Fruit fly (Drosophila melanogaster) whole organism, embryonic: ENCODE measurements around the gene car.

Experiments used
- ATbp ChIP-seq: fragments of 200-800 bp; sonication (Bioruptor generic); optimal IDR thresholded peaks from 2 replicates; lab custom pipeline; 2017; ENCODE audit warnings: missing biosample characterization, mild to moderate bottlenecking, missing genetic modification characterization, missing genetic modification reagents
- Abd-B ChIP-seq: fragments of 200-800 bp; sonication (Bioruptor generic); optimal IDR thresholded peaks from 2 replicates; lab custom pipeline; 2018; ENCODE audit warnings: missing biosample characterization, mild to moderate bottlenecking, missing genetic modification characterization, moderate library complexity
- Aef1 ChIP-seq: fragments of 200-800 bp; sonication (Bioruptor generic); IDR thresholded peaks from 3 replicates; pipeline ENCODE4 v1.3.6; 2022; ENCODE audit warnings: missing biosample characterization, missing genetic modification characterization
- Asciz ChIP-seq: fragments of 200-800 bp; sonication (Bioruptor generic); optimal IDR thresholded peaks from 2 replicates; lab custom pipeline; 2017; ENCODE audit warnings: missing biosample characterization, mild to moderate bottlenecking, missing genetic modification characterization, missing genetic modification reagents
- C15 ChIP-seq: fragments of 200-800 bp; sonication (Bioruptor generic); IDR thresholded peaks from 3 replicates; pipeline ENCODE4 v1.3.6; 2022; ENCODE audit warnings: missing biosample characterization, missing genetic modification characterization
- CG10543 ChIP-seq: fragments of 200-800 bp; sonication (Bioruptor generic); optimal IDR thresholded peaks from 3 replicates; lab custom pipeline; 2017; ENCODE audit warnings: missing biosample characterization, mild to moderate bottlenecking, missing genetic modification characterization, moderate library complexity
- CG12236 ChIP-seq: fragments of 200-800 bp; sonication (Bioruptor generic); optimal IDR thresholded peaks from 2 replicates; lab custom pipeline; 2016; ENCODE audit warnings: missing biosample characterization, missing genetic modification characterization
- CG1233 ChIP-seq: fragments of 200-800 bp; sonication (Bioruptor generic); optimal IDR thresholded peaks from 4 replicates; lab custom pipeline; 2018; ENCODE audit warnings: missing biosample characterization, mild to moderate bottlenecking, missing genetic modification characterization
- CG12769 ChIP-seq: fragments of 200-800 bp; sonication (Bioruptor generic); optimal IDR thresholded peaks from 2 replicates; lab custom pipeline; 2019; ENCODE audit warnings: missing biosample characterization, mild to moderate bottlenecking, missing genetic modification characterization, moderate library complexity
- CG13287 ChIP-seq: fragments of 200-800 bp; sonication (Bioruptor generic); IDR thresholded peaks from 2 replicates; pipeline ENCODE4 v1.3.6; 2022; ENCODE audit warnings: missing biosample characterization, missing genetic modification characterization; ENCODE audit not compliant: partially characterized antibody
- CG17359 ChIP-seq: fragments of 200-800 bp; sonication (Bioruptor generic); optimal IDR thresholded peaks from 3 replicates; lab custom pipeline; 2018; ENCODE audit warnings: missing biosample characterization, mild to moderate bottlenecking, missing genetic modification characterization, moderate library complexity
- CG30020 ChIP-seq: fragments of 200-800 bp; optimal IDR thresholded peaks from 2 replicates; lab custom pipeline; 2019; ENCODE audit warnings: missing biosample characterization, mild to moderate bottlenecking, missing genetic modification characterization, moderate library complexity
- CG31224 ChIP-seq: fragments of 200-800 bp; sonication (Bioruptor generic); IDR thresholded peaks from 2 replicates; pipeline ENCODE4 v1.3.6; 2022; ENCODE audit warnings: missing biosample characterization, missing genetic modification characterization
- CG34224 ChIP-seq: fragments of 200-800 bp; sonication (Bioruptor generic); IDR thresholded peaks from 3 replicates; pipeline ENCODE4 v1.3.6; 2022; ENCODE audit warnings: missing biosample characterization, missing genetic modification characterization; ENCODE audit not compliant: partially characterized antibody
- CG7745 ChIP-seq: fragments of 200-800 bp; sonication (Bioruptor generic); optimal IDR thresholded peaks from 2 replicates; lab custom pipeline; 2018; ENCODE audit warnings: missing biosample characterization, mild to moderate bottlenecking, missing genetic modification characterization, moderate library complexity
- CG9215 ChIP-seq: fragments of 200-800 bp; sonication (Bioruptor generic); IDR thresholded peaks from 2 replicates; pipeline ENCODE4 v1.3.6; 2022; ENCODE audit warnings: missing biosample characterization, missing genetic modification characterization
- CG9437 ChIP-seq: fragments of 200-800 bp; sonication (Bioruptor generic); optimal IDR thresholded peaks from 2 replicates; lab custom pipeline; 2018; ENCODE audit warnings: missing biosample characterization, mild to moderate bottlenecking, missing genetic modification characterization
- Drgx ChIP-seq: fragments of 200-800 bp; sonication (Bioruptor generic); IDR thresholded peaks from 2 replicates; pipeline ENCODE4 v1.3.6; 2022; ENCODE audit warnings: missing biosample characterization, missing genetic modification characterization
- Kr ChIP-seq: fragments of 200-800 bp; sonication (Bioruptor generic); optimal IDR thresholded peaks from 2 replicates; lab custom pipeline; 2017; ENCODE audit warnings: missing biosample characterization, mild to moderate bottlenecking, missing genetic modification characterization
- Med ChIP-seq: fragments of 200-800 bp; sonication (Bioruptor generic); peaks from one replicate; lab custom pipeline; 2016; ENCODE audit warnings: missing biosample characterization, missing genetic modification characterization, mild to moderate bottlenecking, inconsistent platforms, moderate library complexity
- Oli ChIP-seq: fragments of 200-800 bp; sonication (Bioruptor generic); optimal IDR thresholded peaks from 2 replicates; lab custom pipeline; 2018; ENCODE audit warnings: missing biosample characterization, mild to moderate bottlenecking, missing genetic modification characterization, moderate library complexity
- Opbp ChIP-seq: fragments of 200-800 bp; sonication (Bioruptor generic); IDR thresholded peaks from 3 replicates; pipeline ENCODE4 v1.3.6; 2022; ENCODE audit warnings: missing biosample characterization, missing genetic modification characterization; ENCODE audit not compliant: partially characterized antibody
- PHDP ChIP-seq: fragments of 200-800 bp; sonication (Bioruptor generic); optimal IDR thresholded peaks from 3 replicates; lab custom pipeline; 2018; ENCODE audit warnings: missing biosample characterization, mild to moderate bottlenecking, missing genetic modification characterization, moderate library complexity
- Pdp1 ChIP-seq, 2 experiments: fragments of 200-800 bp; sonication (Bioruptor generic); optimal IDR thresholded peaks; 3 replicates each; lab custom pipeline; 2016; ENCODE audit warnings: missing biosample characterization in 2 of 2, missing genetic modification characterization in 2 of 2, mild to moderate bottlenecking in 1 of 2, moderate library complexity in 1 of 2
- Rfx ChIP-seq: fragments of 200-800 bp; sonication (Bioruptor generic); IDR thresholded peaks from 2 replicates; pipeline ENCODE4 v1.3.6; 2022; ENCODE audit warnings: missing biosample characterization, missing genetic modification characterization
- Sox102F ChIP-seq: fragments of 200-800 bp; sonication (Bioruptor generic); optimal IDR thresholded peaks from 2 replicates; lab custom pipeline; 2018; ENCODE audit warnings: missing biosample characterization, mild to moderate bottlenecking, missing genetic modification characterization, moderate library complexity
- Usf ChIP-seq: fragments of 200-800 bp; sonication (Bioruptor generic); optimal IDR thresholded peaks from 2 replicates; lab custom pipeline; 2017; ENCODE audit warnings: missing genotype, missing biosample characterization, missing genetic modification characterization
- ac ChIP-seq: fragments of 200-800 bp; sonication (Bioruptor generic); optimal IDR thresholded peaks from 3 replicates; lab custom pipeline; 2017; ENCODE audit warnings: missing biosample characterization, mild to moderate bottlenecking, missing genetic modification characterization
- al ChIP-seq: fragments of 200-800 bp; sonication (Bioruptor generic); IDR thresholded peaks from 2 replicates; pipeline ENCODE4 v1.3.6; 2022; ENCODE audit warnings: missing biosample characterization, missing genetic modification characterization
- amos ChIP-seq: fragments of 200-800 bp; sonication (Bioruptor generic); IDR thresholded peaks from 2 replicates; pipeline ENCODE4 v1.3.6; 2022; ENCODE audit warnings: missing biosample characterization, missing genetic modification characterization; ENCODE audit not compliant: partially characterized antibody
- chinmo ChIP-seq: fragments of 200-800 bp; sonication (Bioruptor generic); IDR thresholded peaks from 4 replicates; pipeline ENCODE4 v1.3.6; 2022; ENCODE audit warnings: missing biosample characterization, missing genetic modification characterization; ENCODE audit not compliant: partially characterized antibody
- dysf ChIP-seq: fragments of 200-800 bp; sonication (Bioruptor generic); IDR thresholded peaks from 3 replicates; pipeline ENCODE4 v1.3.6; 2022; ENCODE audit warnings: missing biosample characterization, missing genetic modification characterization
- esg ChIP-seq: fragments of 200-800 bp; sonication (Bioruptor generic); conservative IDR thresholded peaks from 2 replicates; pipeline ENCODE4 v1.3.6; 2022; ENCODE audit warnings: missing biosample characterization, missing genetic modification characterization
- fru ChIP-seq: fragments of >200 bp; optimal IDR thresholded peaks from 2 replicates; lab custom pipeline; 2017
- ftz-f1 ChIP-seq: fragments of 200-800 bp; sonication (Bioruptor generic); optimal IDR thresholded peaks from 2 replicates; lab custom pipeline; 2016; ENCODE audit warnings: missing biosample characterization, missing genetic modification characterization
- gce ChIP-seq: fragments of 200-800 bp; sonication (Bioruptor generic); IDR thresholded peaks from 3 replicates; pipeline ENCODE4 v1.3.6; 2022; ENCODE audit warnings: missing biosample characterization, missing genetic modification characterization
- ham ChIP-seq: fragments of 200-800 bp; sonication (Bioruptor generic); IDR thresholded peaks from 2 replicates; pipeline ENCODE4 v1.3.6; 2022; ENCODE audit warnings: missing biosample characterization, missing genetic modification characterization
- ken ChIP-seq: fragments of 200-800 bp; sonication (Bioruptor generic); IDR thresholded peaks from 3 replicates; pipeline ENCODE4 v1.3.6; 2022; ENCODE audit warnings: missing biosample characterization, missing genetic modification characterization
- klu ChIP-seq: fragments of 200-800 bp; sonication (Bioruptor generic); IDR thresholded peaks from 2 replicates; pipeline ENCODE4 v1.3.6; 2022; ENCODE audit warnings: missing biosample characterization, missing genetic modification characterization
- oc ChIP-seq: fragments of 200-800 bp; sonication (Bioruptor generic); optimal IDR thresholded peaks from 2 replicates; lab custom pipeline; 2018; ENCODE audit warnings: missing biosample characterization, mild to moderate bottlenecking, missing genetic modification characterization, moderate library complexity
- pan ChIP-seq, 4 experiments: fragments of >200 bp in 3 of 4; fragments of 200-800 bp in 1 of 4; sonication (Bioruptor generic) in 1 of 4; optimal IDR thresholded peaks in 3 of 4; IDR thresholded peaks in 1 of 4; 2 replicates each; pipeline versions ENCODE4 v1.3.6 to Lab custom; 2017 to 2022; ENCODE audit warnings: missing biosample characterization in 2 of 4, missing genetic modification characterization in 2 of 4, mixed read lengths in 1 of 4
- rib ChIP-seq: fragments of 200-800 bp; sonication (Bioruptor generic); IDR thresholded peaks from 2 replicates; pipeline ENCODE4 v1.3.6; 2022; ENCODE audit warnings: missing biosample characterization, missing genetic modification characterization
- run ChIP-seq: fragments of 200-800 bp; sonication (Bioruptor generic); optimal IDR thresholded peaks from 3 replicates; lab custom pipeline; 2018; ENCODE audit warnings: missing biosample characterization, mild to moderate bottlenecking, missing genetic modification characterization
- sd ChIP-seq: fragments of 200-800 bp; sonication (Bioruptor generic); optimal IDR thresholded peaks from 3 replicates; lab custom pipeline; 2018; ENCODE audit warnings: missing biosample characterization, mild to moderate bottlenecking, missing genetic modification characterization, moderate library complexity
- so ChIP-seq: fragments of 200-800 bp; sonication (Bioruptor generic); IDR thresholded peaks from 3 replicates; pipeline ENCODE4 v1.3.6; 2022; ENCODE audit warnings: missing biosample characterization, missing genetic modification characterization
- sr ChIP-seq: fragments of 200-800 bp; sonication (Bioruptor generic); IDR thresholded peaks from 3 replicates; pipeline ENCODE4 v1.3.6; 2022; ENCODE audit warnings: missing biosample characterization, missing genetic modification characterization
- toy ChIP-seq: fragments of 200-800 bp; sonication (Bioruptor generic); IDR thresholded peaks from 2 replicates; pipeline ENCODE4 v1.3.6; 2022; ENCODE audit warnings: missing biosample characterization, missing genetic modification characterization
- trh ChIP-seq: fragments of 200-800 bp; sonication (Bioruptor generic); optimal IDR thresholded peaks from 2 replicates; lab custom pipeline; 2016; ENCODE audit warnings: missing biosample characterization, missing genetic modification characterization
- usp ChIP-seq: fragments of >200 bp; optimal IDR thresholded peaks from 2 replicates; lab custom pipeline; 2017; ENCODE audit warnings: missing biosample characterization, missing genetic modification characterization
- vnd ChIP-seq: fragments of 200-800 bp; sonication (Bioruptor generic); IDR thresholded peaks from 3 replicates; pipeline ENCODE4 v1.3.6; 2022; ENCODE audit warnings: missing biosample characterization, missing genetic modification characterization; ENCODE audit not compliant: partially characterized antibody

Gene car

dm6 chrX:19601644-19602043 is 35.8 kb downstream of the car start, which contains the start of gene CG14220 (continued):
- no peak for TF ChIP-seq Drgx (GFP tag; lab: Robert Waterston, UW)
- TF ChIP-seq ATbp, result no peak
- TF ChIP-seq CG9437 (GFP tag; lab: Kevin White, UChicago), result no peak
- TF ChIP-seq CG1233 (GFP tag; lab: Kevin White, UChicago), result no peak
- TF ChIP-seq C15 (GFP tag; lab: Robert Waterston, UW), result no peak
- TF ChIP-seq pan (optimal IDR thresholded peaks at IDR 0.05; lab: Kevin White, UChicago), result no peak
- no peak for TF ChIP-seq pan (GFP tag; optimal IDR thresholded peaks at IDR 0.05 in 1 of 2, IDR thresholded peaks at IDR 0.05 in 1 of 2)
- no peak for TF ChIP-seq oc (tag; lab: Kevin White, UChicago)
- TF ChIP-seq run (tag; lab: Kevin White, UChicago), result no peak
- TF ChIP-seq PHDP (tag; lab: Kevin White, UChicago), result peak; percentile 12
- TF ChIP-seq CG12236, result no peak
- TF ChIP-seq fru (lab: Kevin White, UChicago), result no peak
- no peak for TF ChIP-seq gce
- no peak for TF ChIP-seq al (GFP tag; lab: Robert Waterston, UW)
- TF ChIP-seq esg, result no peak
- peak; percentile 87 for TF ChIP-seq vnd (GFP tag; lab: Robert Waterston, UW)
- no peak for TF ChIP-seq CG7745 (tag; lab: Kevin White, UChicago)
- TF ChIP-seq CG12769 (tag; lab: Kevin White, UChicago), result no peak
- TF ChIP-seq Sox102F (GFP tag; lab: Kevin White, UChicago), result no peak
- TF ChIP-seq CG31224 (GFP tag; lab: Robert Waterston, UW), result no peak
- TF ChIP-seq klu (GFP tag; lab: Robert Waterston, UW), result no peak
- TF ChIP-seq ftz-f1, result no peak
- TF ChIP-seq Abd-B (GFP tag; lab: Kevin White, UChicago), result no peak
- TF ChIP-seq ken (GFP tag; lab: Robert Waterston, UW), result no peak
- TF ChIP-seq CG30020 (tag; lab: Kevin White, UChicago), result peak; percentile 16
- no peak for TF ChIP-seq CG17359 (tag; lab: Kevin White, UChicago)
- TF ChIP-seq Kr (GFP tag; lab: Kevin White, UChicago), result no peak
- TF ChIP-seq CG9215 (GFP tag; lab: Robert Waterston, UW), result no peak
- no peak for TF ChIP-seq Oli
- TF ChIP-seq ham (GFP tag; lab: Robert Waterston, UW), result no peak

- peak; percentile 21; the same call in 1 of the 3 replicates for TF ChIP-seq CG34224 (GFP tag; lab: Robert Waterston, UW)
- TF ChIP-seq toy, result no peak
- no peak for TF ChIP-seq so (GFP tag; lab: Robert Waterston, UW)
- TF ChIP-seq Aef1, result no peak
- TF ChIP-seq Med (GFP tag; lab: Kevin White, UChicago), result peak; percentile 40
- no peak for TF ChIP-seq trh
- TF ChIP-seq Pdp1 (GFP tag; optimal IDR thresholded peaks at IDR 0.05; lab: Kevin White, UChicago), result peak in 1 of 2 experiments; percentile 39
- TF ChIP-seq Usf (GFP tag; lab: Kevin White, UChicago), result no peak
- no peak for TF ChIP-seq rib (GFP tag; lab: Robert Waterston, UW)
- TF ChIP-seq Asciz (GFP tag; lab: Kevin White, UChicago), result no peak
- 0 out of 3 replicates have a peak, but pooled peaks have one; percentile 25 for TF ChIP-seq Opbp (GFP tag; lab: Robert Waterston, UW)
- TF ChIP-seq CG12769 (tag; lab: Kevin White, UChicago), result peak; percentile 38
- 0 out of 2 replicates have a peak, but pooled peaks have one; percentile 5 for TF ChIP-seq CG13287 (GFP tag; lab: Robert Waterston, UW)
- TF ChIP-seq CG9215 (GFP tag; lab: Robert Waterston, UW), result no peak
- peak; percentile 69 for TF ChIP-seq CG10543 (GFP tag; lab: Kevin White, UChicago)
- TF ChIP-seq chinmo (GFP tag; lab: Robert Waterston, UW), result 0 out of 4 replicates have a peak, but pooled peaks have one; percentile 64
- no peak for TF ChIP-seq ac (GFP tag; lab: Kevin White, UChicago)
- TF ChIP-seq dysf, result no peak
- TF ChIP-seq Rfx, result peak; percentile 41; the same call in 1 of the 2 replicates
- no peak for TF ChIP-seq usp (GFP tag; lab: Kevin White, UChicago)
- TF ChIP-seq sr (GFP tag; lab: Robert Waterston, UW), result peak; percentile 87
- peak; percentile 89 for TF ChIP-seq sd
- TF ChIP-seq amos (GFP tag; lab: Robert Waterston, UW), result no peak
Observed at dm6 chrX:19602483-19602882, 36.7 kb downstream of the car start.
